Fruit fly (Drosophila melanogaster) whole organism, larva: ENCODE data around the gene Ca-Ma2d.

Experiments
- noc ChIP-seq: fragments of 200-800 bp; sonication (Bioruptor generic); optimal IDR thresholded peaks from 3 replicates; lab custom pipeline; 2019; ENCODE audit warnings: missing biosample characterization, mild to moderate bottlenecking, missing genetic modification characterization, moderate library complexity

Ca-Ma2d gene

dm6 chr2L:16284306-16285299 lies 53.3 kb downstream of the Ca-Ma2d start:
- TF ChIP-seq noc (tag; lab: Kevin White, UChicago) = peak; percentile 72

- peak; percentile 83 for TF ChIP-seq noc (tag; lab: Kevin White, UChicago)
Measured at dm6 chr2L:16285692-16286359, 54.6 kb downstream of the Ca-Ma2d start.

dm6 chr2L:16286360-16287005 lies 55.2 kb downstream of the Ca-Ma2d start:
- peak; percentile 83 for TF ChIP-seq noc (tag; lab: Kevin White, UChicago)

- TF ChIP-seq noc (tag; lab: Kevin White, UChicago) = no peak
Measured at dm6 chr2L:16287006-16287601, 55.8 kb downstream of the Ca-Ma2d start.

dm6 chr2L:16287602-16288392 lies 56.5 kb downstream of the Ca-Ma2d start, which contains the start of the genes crp and pkaap:
Gene crp, minus strand, starts transcription at chr2L:16287730.
Gene pkaap, plus strand, starts transcription at chr2L:16288290.
- TF ChIP-seq noc (tag; lab: Kevin White, UChicago) = no peak

dm6 chr2L:16288393-16288731 lies 57.1 kb downstream of the Ca-Ma2d start:
- no peak for TF ChIP-seq noc (tag; lab: Kevin White, UChicago)

- no peak for TF ChIP-seq noc (tag; lab: Kevin White, UChicago)
Measured at dm6 chr2L:16290984-16291383, 59.7 kb downstream of the Ca-Ma2d start, which contains the start of gene CG17329. Gene CG17329, plus strand, starts transcription at chr2L:16291284.
